Worm (Caenorhabditis elegans) whole organism, L3 larva: Measurements from ENCODE around the gene F01G10.4.

ENCODE experiments used
- R02D3.7 ChIP-seq: fragments of 150-350 bp; optimal IDR thresholded peaks from 2 replicates; lab custom pipeline; 2014; ENCODE audit warnings: missing biosample characterization, missing genetic modification characterization
- ZK546.5 ChIP-seq: sonication (generic microtip); optimal IDR thresholded peaks from 2 replicates; lab custom pipeline; 2017; ENCODE audit warnings: missing biosample characterization, missing genetic modification characterization
- aly-2 ChIP-seq: fragments of 150-350 bp; optimal IDR thresholded peaks from 2 replicates; lab custom pipeline; 2014; ENCODE audit warnings: missing biosample characterization, missing genetic modification characterization
- ama-1 ChIP-seq: fragments of 150-350 bp; optimal IDR thresholded peaks from 2 replicates; lab custom pipeline; 2018
- ceh-16 ChIP-seq: sonication (generic microtip); optimal IDR thresholded peaks from 2 replicates; lab custom pipeline; 2017; ENCODE audit warnings: missing biosample characterization, missing genetic modification characterization
- ceh-28 ChIP-seq: fragments of 150-350 bp; optimal IDR thresholded peaks from 2 replicates; lab custom pipeline; 2014; ENCODE audit warnings: missing biosample characterization, missing genetic modification reagents, missing genetic modification characterization
- ceh-82 ChIP-seq: fragments of 150-350 bp; optimal IDR thresholded peaks from 2 replicates; lab custom pipeline; 2014; ENCODE audit warnings: missing biosample characterization, missing genetic modification characterization
- ceh-9 ChIP-seq: sonication (generic microtip); optimal IDR thresholded peaks from 2 replicates; lab custom pipeline; 2018; ENCODE audit warnings: missing biosample characterization, missing genetic modification characterization
- daf-12 ChIP-seq: fragments of 150-350 bp; optimal IDR thresholded peaks from 2 replicates; lab custom pipeline; 2014; ENCODE audit warnings: missing biosample characterization, missing genetic modification reagents, missing genetic modification characterization
- elt-1 ChIP-seq: fragments of 150-350 bp; optimal IDR thresholded peaks from 2 replicates; lab custom pipeline; 2014; ENCODE audit warnings: missing biosample characterization, missing genetic modification characterization
- elt-3 ChIP-seq, 3 experiments: fragments of 150-350 bp in 1 of 3; sonication (generic microtip) in 2 of 3; optimal IDR thresholded peaks; 2 replicates in 2 of 3; 4 replicates in 1 of 3; lab custom pipeline; 2014 to 2017; ENCODE audit warnings: missing biosample characterization in 3 of 3, missing genetic modification characterization in 3 of 3
- fkh-10 ChIP-seq: sonication (generic microtip); optimal IDR thresholded peaks from 2 replicates; lab custom pipeline; 2017; ENCODE audit warnings: missing biosample characterization, missing genetic modification reagents, missing genetic modification characterization
- fos-1 ChIP-seq: fragments of 150-350 bp; optimal IDR thresholded peaks from 2 replicates; lab custom pipeline; 2014; ENCODE audit warnings: missing biosample characterization, missing genetic modification characterization
- jun-1 ChIP-seq: fragments of 150-350 bp; optimal IDR thresholded peaks from 2 replicates; lab custom pipeline; 2014; ENCODE audit warnings: missing biosample characterization, missing genetic modification reagents, missing genetic modification characterization
- lin-15B ChIP-seq: fragments of 150-350 bp; optimal IDR thresholded peaks from 2 replicates; lab custom pipeline; 2014; ENCODE audit warnings: missing biosample characterization, missing genetic modification characterization
- lin-39 ChIP-seq: fragments of 150-350 bp; optimal IDR thresholded peaks from 2 replicates; lab custom pipeline; 2018; ENCODE audit warnings: missing biosample characterization, missing genetic modification reagents, missing genetic modification characterization
- lsy-12 ChIP-seq: sonication (generic microtip); optimal IDR thresholded peaks from 2 replicates; lab custom pipeline; 2016; ENCODE audit warnings: mild to moderate bottlenecking, missing genetic modification characterization, missing compliant biosample characterization
- mdl-1 ChIP-seq: fragments of 150-350 bp; optimal IDR thresholded peaks from 2 replicates; lab custom pipeline; 2014; ENCODE audit warnings: missing biosample characterization, missing genetic modification characterization
- mml-1 ChIP-seq: fragments of 150-350 bp; sonication (generic microtip); optimal IDR thresholded peaks from 3 replicates; lab custom pipeline; 2014; ENCODE audit warnings: missing biosample characterization, missing genetic modification characterization
- nfya-1 ChIP-seq: sonication (generic microtip); optimal IDR thresholded peaks from 2 replicates; lab custom pipeline; 2017; ENCODE audit warnings: missing genetic modification characterization, mild to moderate bottlenecking, missing compliant biosample characterization, antibody characterized with exemption, moderate library complexity; ENCODE audit not compliant: insufficient read depth
- nhr-11 ChIP-seq: fragments of 150-350 bp; optimal IDR thresholded peaks from 2 replicates; lab custom pipeline; 2014; ENCODE audit warnings: missing biosample characterization, missing genetic modification characterization
- nhr-23 ChIP-seq: fragments of 150-350 bp; optimal IDR thresholded peaks from 2 replicates; lab custom pipeline; 2014; ENCODE audit warnings: missing biosample characterization, missing genetic modification reagents, missing genetic modification characterization
- nhr-237 ChIP-seq: fragments of 150-350 bp; optimal IDR thresholded peaks from 2 replicates; lab custom pipeline; 2014; ENCODE audit warnings: missing biosample characterization, missing genetic modification characterization
- nhr-43 ChIP-seq: sonication (generic microtip); optimal IDR thresholded peaks from 2 replicates; lab custom pipeline; 2016; ENCODE audit warnings: mild to moderate bottlenecking, missing genetic modification characterization, missing compliant biosample characterization; ENCODE audit not compliant: poor library complexity, severe bottlenecking
- nhr-67 ChIP-seq: fragments of 150-350 bp; optimal IDR thresholded peaks from 2 replicates; lab custom pipeline; 2014; ENCODE audit warnings: missing biosample characterization, missing genetic modification characterization
- nhr-77 ChIP-seq: fragments of 150-350 bp; optimal IDR thresholded peaks from 2 replicates; lab custom pipeline; 2014; ENCODE audit warnings: missing biosample characterization, missing genetic modification characterization
- pha-4 ChIP-seq: fragments of 150-350 bp; optimal IDR thresholded peaks from 2 replicates; lab custom pipeline; 2014; ENCODE audit warnings: missing biosample characterization, missing genetic modification reagents, missing genetic modification characterization
- pqm-1 ChIP-seq: fragments of 150-350 bp; optimal IDR thresholded peaks from 2 replicates; lab custom pipeline; 2017; ENCODE audit warnings: missing biosample characterization, missing genetic modification characterization, inconsistent platforms
- sea-2 ChIP-seq: fragments of 150-350 bp; sonication (generic microtip); optimal IDR thresholded peaks from 4 replicates; lab custom pipeline; 2014; ENCODE audit warnings: missing biosample characterization, missing genetic modification reagents, missing genetic modification characterization
- skn-1 ChIP-seq: fragments of 150-350 bp; optimal IDR thresholded peaks from 2 replicates; lab custom pipeline; 2014; ENCODE audit warnings: missing biosample characterization, missing genetic modification characterization
- snpc-4 ChIP-seq: fragments of 150-350 bp; optimal IDR thresholded peaks from 2 replicates; lab custom pipeline; 2014; ENCODE audit warnings: missing biosample characterization, missing genetic modification characterization
- unc-39 ChIP-seq: sonication (generic microtip); optimal IDR thresholded peaks from 4 replicates; lab custom pipeline; 2017; ENCODE audit warnings: missing biosample characterization, missing genetic modification characterization
- zag-1 ChIP-seq: fragments of 150-350 bp; optimal IDR thresholded peaks from 2 replicates; lab custom pipeline; 2014; ENCODE audit warnings: missing biosample characterization, missing genetic modification characterization
- ztf-11 ChIP-seq: fragments of 150-350 bp; optimal IDR thresholded peaks from 2 replicates; lab custom pipeline; 2014; ENCODE audit warnings: missing biosample characterization, missing genetic modification characterization

The F01G10.4 gene

DNA sequence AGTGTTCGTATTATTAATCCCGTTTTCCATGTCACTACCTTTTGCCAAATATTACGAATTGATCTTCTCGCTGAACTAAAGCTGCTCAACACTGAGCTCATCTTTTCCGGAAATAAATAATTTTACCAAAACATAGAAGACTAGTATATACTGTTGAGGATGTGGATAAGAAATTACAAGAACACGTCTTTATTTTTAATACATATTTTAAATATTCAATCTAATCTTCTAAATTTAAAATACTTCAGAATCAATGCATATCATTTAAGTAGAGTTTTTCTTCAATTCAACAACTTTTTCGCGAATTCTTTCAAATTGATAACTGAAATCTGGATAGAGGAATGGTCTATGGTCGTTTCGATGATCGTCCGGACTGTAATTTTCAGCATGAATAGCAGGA lies 17.5 kb downstream of the F01G10.4 start, which contains the start of gene abt-1:
TSS of gene abt-1 (minus strand) at position 101 of the 400 bp plus-strand sequence.
- TF ChIP-seq aly-2 (tag; lab: Kevin White, UChicago) (no peak), ceh-82 (no peak), fkh-10 (GFP tag; lab: Kevin White, UChicago) (no peak), snpc-4 (tag; lab: Kevin White, UChicago) (no peak), zag-1 (no peak), lin-39 (tag; lab: Kevin White, UChicago) (no peak), jun-1 (tag; lab: Kevin White, UChicago) (no peak), ceh-28 (no peak), ztf-11 (no peak), nhr-237 (tag; lab: Kevin White, UChicago) (no peak), ZK546.5 (no peak), lsy-12 (tag; lab: Kevin White, UChicago) (no peak), mdl-1 (tag; lab: Kevin White, UChicago) (no peak), elt-1 (no peak), sea-2 (GFP tag; lab: Kevin White, UChicago) (no peak), elt-3 (tag; optimal IDR thresholded peaks at IDR 0.05; lab: Kevin White, UChicago) (no peak)

DNA sequence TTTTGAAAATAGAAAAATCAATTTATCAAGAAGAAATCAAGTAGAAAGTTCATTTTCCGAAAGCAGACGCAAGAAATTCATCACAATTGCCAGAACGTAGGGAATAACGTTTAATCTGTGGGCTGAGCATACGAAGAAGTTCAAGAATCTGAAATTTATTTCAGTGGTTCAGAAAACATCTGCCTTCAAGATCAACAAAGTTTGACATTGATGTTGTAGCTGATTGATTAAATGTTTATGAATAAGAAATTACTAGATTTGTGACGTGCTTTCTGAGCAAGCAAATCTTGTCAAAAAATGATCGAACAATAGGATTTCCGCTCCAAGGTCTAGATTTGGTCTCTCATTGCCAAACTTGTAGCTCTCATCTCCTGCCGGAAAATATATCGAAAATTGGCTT lies 26.2 kb downstream of the F01G10.4 start, which contains the start of gene K04D7.6:
TSS of gene K04D7.6 (minus strand) at position 101 of the 400 bp plus-strand sequence.
- TF ChIP-seq ceh-82 (no peak), mdl-1 (tag; lab: Kevin White, UChicago) (no peak), daf-12 (tag; lab: Kevin White, UChicago) (no peak), ceh-16 (tag; lab: Kevin White, UChicago) (no peak), ama-1 (lab: Kevin White, UChicago) (no peak), nfya-1 (tag; lab: Kevin White, UChicago) (no peak), pqm-1 (no peak), skn-1 (tag; lab: Kevin White, UChicago) (no peak), ztf-11 (no peak), nhr-67 (no peak), nhr-43 (tag; lab: Kevin White, UChicago) (no peak), fos-1 (tag; lab: Kevin White, UChicago) (no peak), nhr-77 (tag; lab: Kevin White, UChicago) (no peak), pha-4 (no peak), unc-39 (tag; lab: Kevin White, UChicago) (no peak)

- TF ChIP-seq zag-1 (no peak), mml-1 (tag; lab: Kevin White, UChicago) (no peak), snpc-4 (tag; lab: Kevin White, UChicago) (peak; percentile 29), lin-15B (tag; lab: Kevin White, UChicago) (peak; percentile 57), ceh-82 (no peak), fkh-10 (GFP tag; lab: Kevin White, UChicago) (no peak), jun-1 (tag; lab: Kevin White, UChicago) (no peak), nhr-23 (tag; lab: Kevin White, UChicago) (no peak)
Measured at ce11 chrIV:10197317-10197867, 35.0 kb downstream of the F01G10.4 start, which contains the start of gene gon-4. Gene gon-4, plus strand, starts transcription at chrIV:10197817.

- no peak for TF ChIP-seq ceh-9 (tag; lab: Kevin White, UChicago)
- TF ChIP-seq nhr-23 (tag; lab: Kevin White, UChicago): no peak
- TF ChIP-seq sea-2 (GFP tag; lab: Kevin White, UChicago): no peak
- no peak for TF ChIP-seq lsy-12 (tag; lab: Kevin White, UChicago)
- TF ChIP-seq snpc-4 (tag; lab: Kevin White, UChicago): no peak
- no peak for TF ChIP-seq ceh-82
- no peak for TF ChIP-seq aly-2 (tag; lab: Kevin White, UChicago)
- no peak for TF ChIP-seq nhr-11 (tag; lab: Kevin White, UChicago)
- no peak for TF ChIP-seq R02D3.7
- TF ChIP-seq ceh-28: no peak
Measured at ce11 chrIV:10194345-10194744, 38.0 kb downstream of the F01G10.4 start, which contains the start of gene ptrg-1. Gene ptrg-1, minus strand, starts transcription at chrIV:10194445.

DNA sequence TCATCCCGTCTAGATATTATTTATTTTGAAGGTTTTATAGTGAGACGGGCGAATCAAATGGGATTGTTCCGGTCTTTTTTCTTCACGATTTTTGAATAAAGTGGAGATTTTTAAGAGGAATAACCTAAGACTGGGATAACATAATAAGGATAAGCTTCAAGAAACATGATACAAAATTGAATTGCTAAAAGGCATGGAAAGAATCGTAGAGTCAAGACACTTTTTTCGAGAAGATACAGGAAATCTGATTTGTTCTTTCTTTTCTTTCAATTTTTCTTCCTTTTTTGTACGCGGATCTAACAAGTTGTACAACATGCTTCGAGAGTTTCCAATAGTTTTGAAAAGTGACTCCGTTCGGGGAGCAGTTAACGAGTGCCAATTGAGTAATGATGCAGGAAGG lies 40.9 kb downstream of the F01G10.4 start:
- TF ChIP-seq elt-3 (tag; optimal IDR thresholded peaks at IDR 0.05; lab: Kevin White, UChicago): no peak
- TF ChIP-seq fkh-10 (GFP tag; lab: Kevin White, UChicago): peak; percentile 84
- TF ChIP-seq, all 47 proteins: peak for 1
